2 fruit fly cellular contexts compared by ENCODE assay signal in the genomic region with DNA sequence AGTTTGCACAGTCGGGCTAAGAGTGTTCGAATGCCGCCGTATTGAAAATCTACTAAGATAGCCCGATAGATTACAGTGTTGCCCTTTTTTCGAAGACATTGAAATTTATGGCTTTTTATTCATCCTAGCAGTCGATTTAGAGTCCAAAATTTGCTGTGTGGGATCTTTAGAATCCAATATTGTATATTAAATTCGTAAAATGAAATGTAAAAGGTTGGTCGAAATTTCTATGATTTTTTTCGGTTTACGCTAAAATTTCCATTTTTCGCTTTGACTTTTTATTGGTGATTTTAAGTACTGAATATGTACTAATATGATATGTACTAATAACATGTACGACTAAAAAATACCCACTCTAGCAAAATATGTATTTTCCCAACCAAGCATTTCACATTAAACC.
TF ChIP-seq lines count a peak whose summit lies in the region.

No protein-coding gene starts in this region.

- no peak for TF ChIP-seq CTCF in whole organism, embryonic (GFP tag; optimal IDR thresholded peaks at IDR 0.05; lab: Kevin White, UChicago)

TF ChIP-seq in whole organism, adult, 20 proteins besides CTCF, POLR2A, EP300 and RAD21:
- TF ChIP-seq ovo (GFP tag; optimal IDR thresholded peaks at IDR 0.05; lab: Kevin White, UChicago) (no peak), kay (GFP tag; lab: Kevin White, UChicago; ENCODE audit: borderline replicate concordance) (peak; percentile 91)

TF ChIP-seq in whole organism, embryonic, 481 proteins besides CTCF, POLR2A, EP300 and RAD21:
- no peak for TF ChIP-seq eve (GFP tag; optimal IDR thresholded peaks at IDR 0.05; lab: Kevin White, UChicago)
- TF ChIP-seq sens (GFP tag; lab: Kevin White, UChicago), result peak; percentile 9
